Worm (Caenorhabditis elegans) whole organism, L4 larva: ENCODE data around the gene F21D9.1.

ENCODE experiments used
- saeg-2 ChIP-seq: fragments of 200-800 bp; sonication (Bioruptor generic); IDR thresholded peaks from 2 replicates; pipeline ENCODE4 v1.3.6; 2022; ENCODE audit warnings: missing genetic modification reagents, missing genetic modification characterization, missing compliant biosample characterization
- unc-62 ChIP-seq, 3 experiments: fragments of 150-350 bp in 1 of 3; sonication (generic microtip); optimal IDR thresholded peaks in 2 of 3; peaks in 1 of 3; 1 replicate in 1 of 3; 2 replicates in 2 of 3; lab custom pipeline; 2014 to 2017; ENCODE audit warnings: missing biosample characterization in 3 of 3, missing genetic modification characterization in 3 of 3, missing genetic modification reagents in 3 of 3, missing genotype in 1 of 3
- zag-1 ChIP-seq: fragments of 150-350 bp; optimal IDR thresholded peaks from 2 replicates; lab custom pipeline; 2014; ENCODE audit warnings: missing biosample characterization, missing genetic modification characterization

DNA sequence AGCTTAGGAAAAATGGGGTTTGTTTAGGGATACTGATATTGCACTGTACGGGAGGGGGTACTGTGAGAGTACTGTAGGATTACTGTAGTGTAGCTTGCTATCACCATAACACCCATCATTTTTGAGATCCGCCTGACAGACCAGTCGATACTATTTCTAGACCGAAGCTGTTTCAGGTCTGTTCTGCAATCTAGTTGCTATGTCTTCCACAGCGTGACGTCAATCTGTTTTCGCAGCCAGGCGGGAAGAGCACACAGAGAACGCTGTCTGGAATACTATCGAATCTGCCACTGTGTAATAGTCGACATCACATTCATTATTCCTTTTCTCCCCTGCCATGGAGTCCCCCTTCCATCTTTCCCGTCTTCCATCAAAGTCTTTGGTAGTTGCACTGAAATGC is 12.4 kb upstream of the F21D9.1 start, which contains the start of gene F21D9.11:
- TF ChIP-seq unc-62 (GFP tag; optimal IDR thresholded peaks at IDR 0.05 in 1 of 2; lab: Kevin White, UChicago) (no peak), unc-62 (tag; optimal IDR thresholded peaks at IDR 0.05; lab: Kevin White, UChicago) (no peak), saeg-2 (no peak), zag-1 (tag; lab: Kevin White, UChicago) (no peak)
